Worm (Caenorhabditis elegans) whole organism, L3 larva: ENCODE measurements around the gene rps-22.
A peak's percentile ranks its signal among the peaks of the same experiment; 100 is the strongest.

Experiments used
- R02D3.7 ChIP-seq: fragments of 150-350 bp; optimal IDR thresholded peaks from 2 replicates; lab custom pipeline; 2014; ENCODE audit warnings: missing biosample characterization, missing genetic modification characterization
- aly-2 ChIP-seq: fragments of 150-350 bp; optimal IDR thresholded peaks from 2 replicates; lab custom pipeline; 2014; ENCODE audit warnings: missing biosample characterization, missing genetic modification characterization
- ama-1 ChIP-seq: fragments of 150-350 bp; optimal IDR thresholded peaks from 2 replicates; lab custom pipeline; 2018
- ceh-16 ChIP-seq: sonication (generic microtip); optimal IDR thresholded peaks from 2 replicates; lab custom pipeline; 2017; ENCODE audit warnings: missing biosample characterization, missing genetic modification characterization
- ceh-28 ChIP-seq: fragments of 150-350 bp; optimal IDR thresholded peaks from 2 replicates; lab custom pipeline; 2014; ENCODE audit warnings: missing biosample characterization, missing genetic modification reagents, missing genetic modification characterization
- ceh-82 ChIP-seq: fragments of 150-350 bp; optimal IDR thresholded peaks from 2 replicates; lab custom pipeline; 2014; ENCODE audit warnings: missing biosample characterization, missing genetic modification characterization
- ceh-9 ChIP-seq: sonication (generic microtip); optimal IDR thresholded peaks from 2 replicates; lab custom pipeline; 2018; ENCODE audit warnings: missing biosample characterization, missing genetic modification characterization
- daf-12 ChIP-seq: fragments of 150-350 bp; optimal IDR thresholded peaks from 2 replicates; lab custom pipeline; 2014; ENCODE audit warnings: missing biosample characterization, missing genetic modification reagents, missing genetic modification characterization
- egl-27 ChIP-seq: sonication (generic microtip); optimal IDR thresholded peaks from 4 replicates; lab custom pipeline; 2017; ENCODE audit warnings: missing biosample characterization, missing genetic modification reagents, missing genetic modification characterization
- egl-5 ChIP-seq: fragments of 150-350 bp; optimal IDR thresholded peaks from 2 replicates; lab custom pipeline; 2017; ENCODE audit warnings: missing biosample characterization, missing genetic modification reagents, missing genetic modification characterization, inconsistent platforms
- elt-1 ChIP-seq: fragments of 150-350 bp; optimal IDR thresholded peaks from 2 replicates; lab custom pipeline; 2014; ENCODE audit warnings: missing biosample characterization, missing genetic modification characterization
- elt-2 ChIP-seq: sonication (generic microtip); optimal IDR thresholded peaks from 2 replicates; lab custom pipeline; 2016; ENCODE audit warnings: missing genetic modification reagents, mild to moderate bottlenecking, missing genetic modification characterization, missing compliant biosample characterization
- elt-3 ChIP-seq, 3 experiments: fragments of 150-350 bp in 1 of 3; sonication (generic microtip) in 2 of 3; optimal IDR thresholded peaks; 2 replicates in 2 of 3; 4 replicates in 1 of 3; lab custom pipeline; 2014 to 2017; ENCODE audit warnings: missing biosample characterization in 3 of 3, missing genetic modification characterization in 3 of 3
- eor-1 ChIP-seq, 2 experiments: fragments of 150-350 bp; optimal IDR thresholded peaks; 2 replicates each; lab custom pipeline; 2014 to 2018; ENCODE audit warnings: missing biosample characterization in 2 of 2, missing genetic modification characterization in 2 of 2
- fkh-10 ChIP-seq: sonication (generic microtip); optimal IDR thresholded peaks from 2 replicates; lab custom pipeline; 2017; ENCODE audit warnings: missing biosample characterization, missing genetic modification reagents, missing genetic modification characterization
- fkh-2 ChIP-seq: fragments of 150-350 bp; optimal IDR thresholded peaks from 2 replicates; lab custom pipeline; 2014; ENCODE audit warnings: missing biosample characterization, missing genetic modification reagents, missing genetic modification characterization
- fos-1 ChIP-seq: fragments of 150-350 bp; optimal IDR thresholded peaks from 2 replicates; lab custom pipeline; 2014; ENCODE audit warnings: missing biosample characterization, missing genetic modification characterization
- hmg-11 ChIP-seq: sonication (generic microtip); optimal IDR thresholded peaks from 2 replicates; lab custom pipeline; 2016; ENCODE audit warnings: missing genetic modification characterization, missing compliant biosample characterization
- jun-1 ChIP-seq: fragments of 150-350 bp; optimal IDR thresholded peaks from 2 replicates; lab custom pipeline; 2014; ENCODE audit warnings: missing biosample characterization, missing genetic modification reagents, missing genetic modification characterization
- lin-15B ChIP-seq: fragments of 150-350 bp; optimal IDR thresholded peaks from 2 replicates; lab custom pipeline; 2014; ENCODE audit warnings: missing biosample characterization, missing genetic modification characterization
- lin-39 ChIP-seq: fragments of 150-350 bp; optimal IDR thresholded peaks from 2 replicates; lab custom pipeline; 2018; ENCODE audit warnings: missing biosample characterization, missing genetic modification reagents, missing genetic modification characterization
- lsy-12 ChIP-seq: sonication (generic microtip); optimal IDR thresholded peaks from 2 replicates; lab custom pipeline; 2016; ENCODE audit warnings: mild to moderate bottlenecking, missing genetic modification characterization, missing compliant biosample characterization
- mdl-1 ChIP-seq: fragments of 150-350 bp; optimal IDR thresholded peaks from 2 replicates; lab custom pipeline; 2014; ENCODE audit warnings: missing biosample characterization, missing genetic modification characterization
- mml-1 ChIP-seq: fragments of 150-350 bp; sonication (generic microtip); optimal IDR thresholded peaks from 3 replicates; lab custom pipeline; 2014; ENCODE audit warnings: missing biosample characterization, missing genetic modification characterization
- nfya-1 ChIP-seq: sonication (generic microtip); optimal IDR thresholded peaks from 2 replicates; lab custom pipeline; 2017; ENCODE audit warnings: missing genetic modification characterization, mild to moderate bottlenecking, missing compliant biosample characterization, antibody characterized with exemption, moderate library complexity; ENCODE audit not compliant: insufficient read depth
- nhr-11 ChIP-seq: fragments of 150-350 bp; optimal IDR thresholded peaks from 2 replicates; lab custom pipeline; 2014; ENCODE audit warnings: missing biosample characterization, missing genetic modification characterization
- nhr-12 ChIP-seq: fragments of 150-350 bp; optimal IDR thresholded peaks from 2 replicates; lab custom pipeline; 2014; ENCODE audit warnings: missing biosample characterization, missing genetic modification characterization
- nhr-23 ChIP-seq: fragments of 150-350 bp; optimal IDR thresholded peaks from 2 replicates; lab custom pipeline; 2014; ENCODE audit warnings: missing biosample characterization, missing genetic modification reagents, missing genetic modification characterization
- nhr-237 ChIP-seq: fragments of 150-350 bp; optimal IDR thresholded peaks from 2 replicates; lab custom pipeline; 2014; ENCODE audit warnings: missing biosample characterization, missing genetic modification characterization
- nhr-25 ChIP-seq: sonication (generic microtip); optimal IDR thresholded peaks from 2 replicates; lab custom pipeline; 2017; ENCODE audit warnings: missing biosample characterization, missing genetic modification characterization
- nhr-28 ChIP-seq: fragments of 150-350 bp; optimal IDR thresholded peaks from 2 replicates; lab custom pipeline; 2014; ENCODE audit warnings: missing biosample characterization, missing genetic modification characterization
- nhr-43 ChIP-seq: sonication (generic microtip); optimal IDR thresholded peaks from 2 replicates; lab custom pipeline; 2016; ENCODE audit warnings: mild to moderate bottlenecking, missing genetic modification characterization, missing compliant biosample characterization; ENCODE audit not compliant: poor library complexity, severe bottlenecking
- nhr-76 ChIP-seq: fragments of 150-350 bp; sonication (generic microtip); optimal IDR thresholded peaks from 5 replicates; lab custom pipeline; 2014; ENCODE audit warnings: missing biosample characterization, missing genetic modification characterization
- nhr-77 ChIP-seq: fragments of 150-350 bp; optimal IDR thresholded peaks from 2 replicates; lab custom pipeline; 2014; ENCODE audit warnings: missing biosample characterization, missing genetic modification characterization
- pha-4 ChIP-seq: fragments of 150-350 bp; optimal IDR thresholded peaks from 2 replicates; lab custom pipeline; 2014; ENCODE audit warnings: missing biosample characterization, missing genetic modification reagents, missing genetic modification characterization
- pqm-1 ChIP-seq: fragments of 150-350 bp; optimal IDR thresholded peaks from 2 replicates; lab custom pipeline; 2017; ENCODE audit warnings: missing biosample characterization, missing genetic modification characterization, inconsistent platforms
- sea-2 ChIP-seq: fragments of 150-350 bp; sonication (generic microtip); optimal IDR thresholded peaks from 4 replicates; lab custom pipeline; 2014; ENCODE audit warnings: missing biosample characterization, missing genetic modification reagents, missing genetic modification characterization
- skn-1 ChIP-seq: fragments of 150-350 bp; optimal IDR thresholded peaks from 2 replicates; lab custom pipeline; 2014; ENCODE audit warnings: missing biosample characterization, missing genetic modification characterization
- snpc-4 ChIP-seq: fragments of 150-350 bp; optimal IDR thresholded peaks from 2 replicates; lab custom pipeline; 2014; ENCODE audit warnings: missing biosample characterization, missing genetic modification characterization
- tbx-2 ChIP-seq: sonication (generic microtip); optimal IDR thresholded peaks from 2 replicates; lab custom pipeline; 2016; ENCODE audit warnings: mild to moderate bottlenecking, missing genetic modification characterization, missing compliant biosample characterization
- unc-39 ChIP-seq: sonication (generic microtip); optimal IDR thresholded peaks from 4 replicates; lab custom pipeline; 2017; ENCODE audit warnings: missing biosample characterization, missing genetic modification characterization
- unc-62 ChIP-seq: fragments of 150-350 bp; sonication (generic microtip); optimal IDR thresholded peaks from 4 replicates; lab custom pipeline; 2014; ENCODE audit warnings: missing biosample characterization, missing genetic modification reagents, missing genetic modification characterization
- zag-1 ChIP-seq: fragments of 150-350 bp; optimal IDR thresholded peaks from 2 replicates; lab custom pipeline; 2014; ENCODE audit warnings: missing biosample characterization, missing genetic modification characterization
- ztf-11 ChIP-seq: fragments of 150-350 bp; optimal IDR thresholded peaks from 2 replicates; lab custom pipeline; 2014; ENCODE audit warnings: missing biosample characterization, missing genetic modification characterization
- ztf-4 ChIP-seq: fragments of 150-350 bp; optimal IDR thresholded peaks from 2 replicates; lab custom pipeline; 2014; ENCODE audit warnings: missing biosample characterization, missing genetic modification characterization

The rps-22 gene

DNA sequence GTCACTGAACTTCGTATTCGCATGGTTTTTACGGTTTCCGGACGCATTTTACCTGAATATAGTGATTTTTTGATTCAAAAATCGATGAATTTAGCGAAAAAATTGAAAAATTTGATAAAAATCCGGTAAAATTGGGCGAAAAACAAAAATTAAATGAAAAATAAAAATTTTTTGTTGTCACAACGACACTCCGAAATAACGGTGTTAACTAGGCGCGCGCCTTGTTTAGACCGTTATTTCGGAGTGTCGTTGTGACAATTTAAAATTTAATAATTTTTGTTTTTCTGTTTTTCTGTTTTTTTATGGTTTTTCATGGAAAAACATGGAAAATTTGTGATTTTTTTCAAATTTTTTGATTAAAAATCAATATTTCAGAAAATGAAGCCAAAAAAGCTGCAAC, 44.7 kb upstream of the rps-22 start, which contains the start of the genes B0524.6 and pqn-41 (continued):
- TF ChIP-seq ama-1 (lab: Kevin White, UChicago) (no peak), ceh-28 (tag; lab: Kevin White, UChicago) (no peak), unc-39 (no peak), fkh-10 (GFP tag; lab: Kevin White, UChicago) (no peak), pha-4 (tag; lab: Kevin White, UChicago) (peak; percentile 85), ztf-11 (tag; lab: Kevin White, UChicago) (no peak), zag-1 (tag; lab: Kevin White, UChicago) (no peak), jun-1 (tag; lab: Kevin White, UChicago) (no peak), elt-3 (tag; optimal IDR thresholded peaks at IDR 0.05; lab: Kevin White, UChicago) (no peak), nhr-23 (tag; lab: Kevin White, UChicago) (peak; percentile 75), nhr-77 (tag; lab: Kevin White, UChicago) (no peak), pqm-1 (peak; percentile 7), ceh-9 (tag; lab: Kevin White, UChicago) (no peak)

DNA sequence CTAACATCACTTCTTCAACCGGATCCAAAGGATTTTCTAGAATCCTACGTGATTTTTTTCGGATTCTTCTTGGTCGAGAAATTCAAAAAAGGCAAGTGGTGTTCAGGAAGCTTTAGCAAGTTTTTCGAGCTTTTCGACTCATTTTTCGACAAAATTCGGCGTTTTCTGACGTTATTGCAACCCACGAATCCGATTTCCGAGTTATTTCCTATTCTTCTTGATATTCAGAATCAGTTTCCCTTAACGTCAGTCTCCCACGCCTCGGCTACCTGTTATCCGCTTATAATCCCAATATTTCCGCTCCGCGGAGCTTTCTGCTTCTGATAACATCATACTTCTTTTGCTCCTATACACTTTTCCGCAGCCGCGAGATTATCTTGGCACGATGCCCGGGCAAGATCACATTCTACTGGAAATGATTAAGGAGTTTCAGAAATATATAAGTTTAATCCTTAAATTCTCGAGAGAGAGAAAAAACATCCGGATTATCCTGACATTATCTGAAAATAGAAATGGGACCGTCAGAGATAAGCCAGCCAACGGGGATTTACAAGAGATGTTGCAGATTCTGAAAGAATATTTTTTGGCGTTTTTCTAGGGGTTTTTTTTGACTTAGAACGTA, 31.9 kb upstream of the rps-22 start:
- no peak for TF ChIP-seq snpc-4 (tag; lab: Kevin White, UChicago)
- no peak for TF ChIP-seq skn-1 (tag; lab: Kevin White, UChicago)
- no peak for TF ChIP-seq ama-1 (lab: Kevin White, UChicago)
- TF ChIP-seq nhr-76: no peak
- no peak for TF ChIP-seq ceh-16 (tag; lab: Kevin White, UChicago)
- no peak for TF ChIP-seq pqm-1
- TF ChIP-seq elt-2 (tag; lab: Kevin White, UChicago): no peak

DNA sequence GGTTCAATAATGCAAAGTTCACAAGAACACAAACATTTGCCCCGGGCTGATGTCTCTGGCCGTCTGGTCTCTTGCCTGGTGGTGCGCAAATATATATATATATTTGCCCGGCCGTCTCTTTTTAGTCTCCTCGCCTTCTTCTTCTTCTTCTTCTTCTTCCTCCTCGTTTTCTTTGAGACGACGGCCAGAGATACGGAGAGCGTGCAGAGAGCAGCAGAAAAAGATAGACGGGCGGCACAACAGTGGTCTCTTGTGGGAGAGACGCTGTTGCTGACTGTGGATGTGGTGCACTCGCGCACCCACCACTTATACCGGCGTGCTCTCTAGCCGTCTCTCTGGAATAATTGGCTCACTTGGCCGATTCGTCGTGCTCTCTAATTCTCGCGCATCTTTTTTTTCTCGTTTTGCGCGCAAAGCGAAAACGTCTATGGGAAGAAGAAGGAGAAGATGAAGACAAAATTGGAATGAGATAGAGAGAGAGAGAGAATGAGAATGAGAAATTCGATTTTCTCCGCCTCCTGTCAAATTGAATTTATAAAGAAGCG, 29.1 kb upstream of the rps-22 start:
- no peak for TF ChIP-seq fkh-2 (tag; lab: Kevin White, UChicago)
- no peak for TF ChIP-seq mml-1 (tag; lab: Kevin White, UChicago)
- TF ChIP-seq ceh-9 (tag; lab: Kevin White, UChicago): no peak
- TF ChIP-seq lin-15B: peak; percentile 63
- TF ChIP-seq aly-2 (tag; lab: Kevin White, UChicago): no peak
- peak; percentile 42 for TF ChIP-seq nhr-77 (tag; lab: Kevin White, UChicago)
- TF ChIP-seq pqm-1: peak; percentile 80
- TF ChIP-seq fos-1 (tag; lab: Kevin White, UChicago): peak; percentile 54
- TF ChIP-seq elt-1 (tag; lab: Kevin White, UChicago): peak; percentile 70
- peak; percentile 87 for TF ChIP-seq mdl-1 (tag; lab: Kevin White, UChicago)
- TF ChIP-seq skn-1 (tag; lab: Kevin White, UChicago): peak; percentile 71
- peak; percentile 96 for TF ChIP-seq jun-1 (tag; lab: Kevin White, UChicago)
- no peak for TF ChIP-seq nhr-28
- TF ChIP-seq sea-2 (GFP tag; lab: Kevin White, UChicago): peak; percentile 11
- TF ChIP-seq elt-2 (tag; lab: Kevin White, UChicago): peak; percentile 92
- peak; percentile 73 for TF ChIP-seq snpc-4 (tag; lab: Kevin White, UChicago)
- peak; percentile 39 for TF ChIP-seq unc-62 (GFP tag; lab: Kevin White, UChicago)
- TF ChIP-seq nhr-11 (tag; lab: Kevin White, UChicago): peak; percentile 90
- peak; percentile 52 for TF ChIP-seq egl-5 (tag; lab: Kevin White, UChicago)
- peak; percentile 35 for TF ChIP-seq lin-39 (tag; lab: Kevin White, UChicago)
- TF ChIP-seq nhr-23 (tag; lab: Kevin White, UChicago): peak; percentile 95
- TF ChIP-seq nhr-25: peak; percentile 88
- TF ChIP-seq zag-1 (tag; lab: Kevin White, UChicago): peak; percentile 71
- no peak for TF ChIP-seq nhr-12 (tag; lab: Kevin White, UChicago)
- TF ChIP-seq nfya-1 (tag; lab: Kevin White, UChicago): peak; percentile 91
- TF ChIP-seq nhr-76: no peak
- peak; percentile 94 for TF ChIP-seq pha-4 (tag; lab: Kevin White, UChicago)
- no peak for TF ChIP-seq unc-39
- peak; percentile 36 for TF ChIP-seq ztf-4 (tag; lab: Kevin White, UChicago)
- TF ChIP-seq daf-12 (tag; lab: Kevin White, UChicago): peak; percentile 25
- peak; percentile 94 for TF ChIP-seq hmg-11
- TF ChIP-seq egl-27 (tag; lab: Kevin White, UChicago): peak; percentile 86
- peak; percentile 52 for TF ChIP-seq ceh-82 (tag; lab: Kevin White, UChicago)
- TF ChIP-seq eor-1 (tag; optimal IDR thresholded peaks at IDR 0.05; lab: Kevin White, UChicago): peak in 1 of 2 experiments; percentile 55
- TF ChIP-seq lsy-12 (tag; lab: Kevin White, UChicago): peak; percentile 89
- TF ChIP-seq ama-1 (lab: Kevin White, UChicago): peak; percentile 29
- TF ChIP-seq elt-3 (tag; optimal IDR thresholded peaks at IDR 0.05; lab: Kevin White, UChicago): peak; percentile 4 to 82 (median 31)
- no peak for TF ChIP-seq nhr-237
- peak; percentile 91 for TF ChIP-seq ceh-28 (tag; lab: Kevin White, UChicago)
- TF ChIP-seq fkh-10 (GFP tag; lab: Kevin White, UChicago): peak; percentile 93
- TF ChIP-seq ztf-11 (tag; lab: Kevin White, UChicago): no peak
- TF ChIP-seq ceh-16 (tag; lab: Kevin White, UChicago): no peak
- TF ChIP-seq nhr-43 (tag; lab: Kevin White, UChicago): peak; percentile 97
- peak; percentile 72 for TF ChIP-seq R02D3.7 (tag; lab: Kevin White, UChicago)
- peak; percentile 96 for TF ChIP-seq tbx-2 (tag; lab: Kevin White, UChicago)
